Fruit fly (Drosophila melanogaster) whole organism, embryonic: ENCODE data around the gene CG4230.

Source experiments
- CG14965 ChIP-seq: fragments of 200-800 bp; sonication (Bioruptor generic); optimal IDR thresholded peaks from 2 replicates; lab custom pipeline; 2016; ENCODE audit warnings: missing biosample characterization, missing genetic modification characterization, borderline replicate concordance
- CG15479 ChIP-seq: fragments of 200-800 bp; sonication (Bioruptor generic); optimal IDR thresholded peaks from 3 replicates; lab custom pipeline; 2019; ENCODE audit warnings: missing biosample characterization, mild to moderate bottlenecking, missing genetic modification characterization, moderate library complexity
- CG18619 ChIP-seq: fragments of 200-800 bp; sonication (Bioruptor generic); optimal IDR thresholded peaks from 3 replicates; lab custom pipeline; 2017; ENCODE audit warnings: missing biosample characterization, mild to moderate bottlenecking, missing genetic modification characterization
- CTCF ChIP-seq: fragments of 200-800 bp; sonication (Bioruptor generic); optimal IDR thresholded peaks from 2 replicates; lab custom pipeline; 2017; ENCODE audit warnings: missing biosample characterization, mild to moderate bottlenecking, missing genetic modification characterization, moderate library complexity
- Nf-YC ChIP-seq: fragments of 200-800 bp; optimal IDR thresholded peaks from 3 replicates; lab custom pipeline; 2019; ENCODE audit warnings: missing biosample characterization, mild to moderate bottlenecking, missing genetic modification characterization, moderate library complexity
- Rfx ChIP-seq: fragments of 200-800 bp; sonication (Bioruptor generic); IDR thresholded peaks from 2 replicates; pipeline ENCODE4 v1.3.6; 2022; ENCODE audit warnings: missing biosample characterization, missing genetic modification characterization
- crp ChIP-seq, 2 experiments: fragments of 200-800 bp; sonication (Bioruptor generic); optimal IDR thresholded peaks; 2 replicates in 1 of 2; 3 replicates in 1 of 2; lab custom pipeline; 2017; ENCODE audit warnings: missing biosample characterization in 2 of 2, missing genetic modification characterization in 2 of 2, mild to moderate bottlenecking in 1 of 2, moderate library complexity in 1 of 2
- danr ChIP-seq: fragments of 200-800 bp; sonication (Bioruptor generic); IDR thresholded peaks from 2 replicates; pipeline ENCODE4 v1.3.6; 2022; ENCODE audit warnings: missing biosample characterization, missing genetic modification characterization
- esg ChIP-seq: fragments of 200-800 bp; sonication (Bioruptor generic); conservative IDR thresholded peaks from 2 replicates; pipeline ENCODE4 v1.3.6; 2022; ENCODE audit warnings: missing biosample characterization, missing genetic modification characterization
- hbn ChIP-seq: fragments of 200-800 bp; sonication (Bioruptor generic); IDR thresholded peaks from 2 replicates; pipeline ENCODE4 v1.3.6; 2022; ENCODE audit warnings: missing biosample characterization, missing genetic modification characterization; ENCODE audit not compliant: partially characterized antibody
- lmd ChIP-seq: fragments of 200-800 bp; sonication (Bioruptor generic); IDR thresholded peaks from 2 replicates; pipeline ENCODE4 v1.3.6; 2022; ENCODE audit warnings: missing biosample characterization, missing genetic modification characterization
- pita ChIP-seq: fragments of 200-800 bp; sonication (Bioruptor generic); optimal IDR thresholded peaks from 2 replicates; lab custom pipeline; 2017; ENCODE audit warnings: missing biosample characterization, mild to moderate bottlenecking, missing genetic modification characterization
- usp ChIP-seq: fragments of >200 bp; optimal IDR thresholded peaks from 2 replicates; lab custom pipeline; 2017; ENCODE audit warnings: missing biosample characterization, missing genetic modification characterization
- zen2 ChIP-seq: fragments of 200-800 bp; sonication (Bioruptor generic); IDR thresholded peaks from 3 replicates; pipeline ENCODE4 v1.3.6; 2022; ENCODE audit warnings: missing biosample characterization, missing genetic modification characterization; ENCODE audit not compliant: partially characterized antibody

DNA sequence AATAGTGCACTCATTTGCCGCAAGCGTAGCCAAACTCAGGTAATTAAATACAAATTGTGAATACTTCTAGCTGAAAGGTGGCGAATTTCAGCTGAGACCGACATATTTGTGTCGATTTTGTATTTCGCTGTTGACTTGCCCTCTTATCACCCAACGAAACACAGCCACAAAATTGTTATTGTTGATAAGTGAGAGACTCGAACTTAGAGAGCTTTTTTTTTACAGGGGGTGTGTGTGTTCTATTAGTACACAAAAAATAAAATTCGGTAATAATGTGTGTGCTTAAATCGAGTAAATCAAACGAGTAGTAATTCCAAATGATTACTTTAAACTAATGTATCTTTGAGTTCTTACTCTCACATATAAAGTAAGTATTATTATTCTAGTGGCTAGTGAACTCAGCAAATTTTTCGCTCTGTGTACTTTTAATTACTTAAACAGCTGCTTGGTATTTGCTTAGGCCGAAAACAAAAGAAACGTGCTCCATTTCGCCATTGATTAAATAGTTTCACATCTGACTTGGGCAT is 35.0 kb upstream of the CG4230 start:
- TF ChIP-seq lmd (GFP tag; lab: Robert Waterston, UW) = peak; percentile 63; the same call in 1 of the 2 replicates
- peak; percentile 82 for TF ChIP-seq Rfx (GFP tag; lab: Robert Waterston, UW)
- no peak for TF ChIP-seq usp (GFP tag; lab: Kevin White, UChicago)
- peak; percentile 70 for TF ChIP-seq esg (GFP tag; lab: Robert Waterston, UW)
- peak; percentile 28 for TF ChIP-seq Nf-YC (tag; lab: Kevin White, UChicago)
- TF ChIP-seq CG15479 (GFP tag; lab: Kevin White, UChicago) = no peak
- peak; percentile 60 for TF ChIP-seq CG18619
- TF ChIP-seq danr (GFP tag; lab: Robert Waterston, UW) = peak; percentile 49; the same call in 1 of the 2 replicates
- TF ChIP-seq pita (GFP tag; lab: Kevin White, UChicago) = no peak
- no peak for TF ChIP-seq zen2 (GFP tag; lab: Robert Waterston, UW)
- TF ChIP-seq CG14965 = no peak
- TF ChIP-seq crp (GFP tag; optimal IDR thresholded peaks at IDR 0.05; lab: Kevin White, UChicago) = peak in 1 of 2 experiments; percentile 38
- no peak for TF ChIP-seq CTCF (GFP tag; lab: Kevin White, UChicago)
- no peak for TF ChIP-seq hbn (GFP tag; lab: Robert Waterston, UW)
